Fruit fly (Drosophila melanogaster) whole organism, embryonic: ENCODE measurements around the gene CG12609.

ENCODE experiments used
- B-H1 ChIP-seq: fragments of 200-800 bp; sonication (Bioruptor generic); IDR thresholded peaks from 3 replicates; pipeline ENCODE4 v1.3.6; 2022; ENCODE audit warnings: missing biosample characterization, missing genetic modification characterization
- Bgb ChIP-seq: fragments of 200-800 bp; sonication (Bioruptor generic); IDR thresholded peaks from 2 replicates; pipeline ENCODE4 v1.3.6; 2022; ENCODE audit warnings: missing biosample characterization, missing genetic modification characterization; ENCODE audit not compliant: partially characterized antibody
- Bteb2 ChIP-seq: fragments of 200-800 bp; sonication (Bioruptor generic); optimal IDR thresholded peaks from 2 replicates; lab custom pipeline; 2016; ENCODE audit warnings: missing biosample characterization, missing genetic modification characterization
- CG10267 ChIP-seq: fragments of 200-800 bp; sonication (Bioruptor generic); optimal IDR thresholded peaks from 2 replicates; lab custom pipeline; 2018; ENCODE audit warnings: missing biosample characterization, mild to moderate bottlenecking, missing genetic modification characterization, moderate library complexity
- CG10366 ChIP-seq: fragments of 200-800 bp; sonication (Bioruptor generic); IDR thresholded peaks from 2 replicates; pipeline ENCODE4 v1.3.6; 2022; ENCODE audit warnings: missing biosample characterization, missing genetic modification characterization
- CG11456 ChIP-seq: fragments of 200-800 bp; sonication (Bioruptor generic); IDR thresholded peaks from 3 replicates; pipeline ENCODE4 v1.3.6; 2022; ENCODE audit warnings: missing biosample characterization, missing genetic modification characterization
- CG12071 ChIP-seq: fragments of 200-800 bp; sonication (Bioruptor generic); optimal IDR thresholded peaks from 3 replicates; lab custom pipeline; 2018; ENCODE audit warnings: missing biosample characterization, mild to moderate bottlenecking, missing genetic modification characterization
- CG17328 ChIP-seq: fragments of 200-800 bp; sonication (Bioruptor generic); IDR thresholded peaks from 2 replicates; pipeline ENCODE4 v1.3.6; 2022; ENCODE audit warnings: missing biosample characterization, missing genetic modification characterization
- CG17359 ChIP-seq: fragments of 200-800 bp; sonication (Bioruptor generic); optimal IDR thresholded peaks from 3 replicates; lab custom pipeline; 2018; ENCODE audit warnings: missing biosample characterization, mild to moderate bottlenecking, missing genetic modification characterization, moderate library complexity
- CG17912 ChIP-seq: fragments of 200-800 bp; sonication (Bioruptor generic); optimal IDR thresholded peaks from 2 replicates; lab custom pipeline; 2018; ENCODE audit warnings: missing biosample characterization, mild to moderate bottlenecking, missing genetic modification characterization
- CG31224 ChIP-seq: fragments of 200-800 bp; sonication (Bioruptor generic); IDR thresholded peaks from 2 replicates; pipeline ENCODE4 v1.3.6; 2022; ENCODE audit warnings: missing biosample characterization, missing genetic modification characterization
- CG31441 ChIP-seq: fragments of 200-800 bp; sonication (Bioruptor generic); IDR thresholded peaks from 2 replicates; pipeline ENCODE4 v1.3.6; 2022; ENCODE audit warnings: missing biosample characterization, missing genetic modification characterization
- CG32532 ChIP-seq: fragments of 200-800 bp; sonication (Bioruptor generic); IDR thresholded peaks from 2 replicates; pipeline ENCODE4 v1.3.6; 2022; ENCODE audit warnings: missing biosample characterization, missing genetic modification characterization
- CG34422 ChIP-seq: fragments of 200-800 bp; sonication (Bioruptor generic); IDR thresholded peaks from 3 replicates; pipeline ENCODE4 v1.3.6; 2022; ENCODE audit warnings: missing biosample characterization, missing genetic modification characterization
- CG4404 ChIP-seq: fragments of 200-800 bp; sonication (Bioruptor generic); IDR thresholded peaks from 2 replicates; pipeline ENCODE4 v1.3.6; 2022; ENCODE audit warnings: missing biosample characterization, missing genetic modification characterization
- CG4854 ChIP-seq: fragments of 200-800 bp; sonication (Bioruptor generic); optimal IDR thresholded peaks from 2 replicates; lab custom pipeline; 2016; ENCODE audit warnings: missing biosample characterization, missing genetic modification characterization, inconsistent platforms
- CG6272 ChIP-seq: fragments of 200-800 bp; sonication (Bioruptor generic); IDR thresholded peaks from 2 replicates; pipeline ENCODE4 v1.3.6; 2022; ENCODE audit warnings: missing biosample characterization, missing genetic modification characterization
- CG6654 ChIP-seq: fragments of 200-800 bp; sonication (Bioruptor generic); optimal IDR thresholded peaks from 2 replicates; lab custom pipeline; 2017; ENCODE audit warnings: missing biosample characterization, mild to moderate bottlenecking, missing genetic modification characterization
- CG6791 ChIP-seq: fragments of 200-800 bp; sonication (Bioruptor generic); IDR thresholded peaks from 3 replicates; pipeline ENCODE4 v1.3.6; 2022; ENCODE audit warnings: missing biosample characterization, missing genetic modification characterization; ENCODE audit not compliant: partially characterized antibody
- CG7839 ChIP-seq: fragments of 200-800 bp; sonication (Bioruptor generic); optimal IDR thresholded peaks from 3 replicates; lab custom pipeline; 2018; ENCODE audit warnings: missing biosample characterization, mild to moderate bottlenecking, missing genetic modification characterization, moderate library complexity
- CG9817 ChIP-seq: fragments of 200-800 bp; sonication (Bioruptor generic); optimal IDR thresholded peaks from 2 replicates; lab custom pipeline; 2018; ENCODE audit warnings: missing biosample characterization, mild to moderate bottlenecking, missing genetic modification characterization, moderate library complexity
- CoRest ChIP-seq: fragments of 200-800 bp; sonication (Bioruptor generic); optimal IDR thresholded peaks from 3 replicates; lab custom pipeline; 2018; ENCODE audit warnings: missing biosample characterization, mild to moderate bottlenecking, missing genetic modification characterization, moderate library complexity
- Dad ChIP-seq: fragments of 200-800 bp; sonication (Bioruptor generic); optimal IDR thresholded peaks from 3 replicates; lab custom pipeline; 2016; ENCODE audit warnings: missing biosample characterization, missing genetic modification characterization
- ERR ChIP-seq: fragments of 200-800 bp; sonication (Bioruptor generic); optimal IDR thresholded peaks from 2 replicates; lab custom pipeline; 2016; ENCODE audit warnings: missing biosample characterization, missing genetic modification characterization
- Gug ChIP-seq: fragments of 200-800 bp; sonication (Bioruptor generic); IDR thresholded peaks from 4 replicates; pipeline ENCODE4 v1.3.6; 2022; ENCODE audit warnings: missing biosample characterization, missing genetic modification characterization
- Hey ChIP-seq: fragments of 200-800 bp; sonication (Bioruptor generic); optimal IDR thresholded peaks from 3 replicates; lab custom pipeline; 2018; ENCODE audit warnings: missing biosample characterization, mild to moderate bottlenecking, missing genetic modification characterization
- Nf-YC ChIP-seq: fragments of 200-800 bp; optimal IDR thresholded peaks from 3 replicates; lab custom pipeline; 2019; ENCODE audit warnings: missing biosample characterization, mild to moderate bottlenecking, missing genetic modification characterization, moderate library complexity
- Ravus ChIP-seq: fragments of 200-800 bp; sonication (Bioruptor generic); IDR thresholded peaks from 2 replicates; pipeline ENCODE4 v1.3.6; 2022; ENCODE audit warnings: missing biosample characterization, missing genetic modification characterization
- Sin3A ChIP-seq: fragments of >200 bp; optimal IDR thresholded peaks from 2 replicates; lab custom pipeline; 2018
- YL-1 ChIP-seq: fragments of 200-800 bp; sonication (Bioruptor generic); optimal IDR thresholded peaks from 3 replicates; lab custom pipeline; 2017; ENCODE audit warnings: missing biosample characterization, mild to moderate bottlenecking, missing genetic modification characterization
- ac ChIP-seq: fragments of 200-800 bp; sonication (Bioruptor generic); optimal IDR thresholded peaks from 3 replicates; lab custom pipeline; 2017; ENCODE audit warnings: missing biosample characterization, mild to moderate bottlenecking, missing genetic modification characterization
- ato ChIP-seq: fragments of 200-800 bp; sonication (Bioruptor generic); IDR thresholded peaks from 2 replicates; pipeline ENCODE4 v1.3.6; 2022; ENCODE audit warnings: missing biosample characterization, missing genetic modification characterization; ENCODE audit not compliant: partially characterized antibody
- croc ChIP-seq: fragments of 200-800 bp; sonication (Bioruptor generic); conservative IDR thresholded peaks from 3 replicates; pipeline ENCODE4 v1.3.6; 2022; ENCODE audit warnings: missing biosample characterization, missing genetic modification characterization
- cwo ChIP-seq: fragments of 200-800 bp; sonication (Bioruptor generic); optimal IDR thresholded peaks from 3 replicates; lab custom pipeline; 2017; ENCODE audit warnings: missing biosample characterization, missing genetic modification characterization, mild to moderate bottlenecking, moderate library complexity, missing genetic modification reagents
- emc ChIP-seq: fragments of 200-800 bp; sonication (Bioruptor generic); optimal IDR thresholded peaks from 2 replicates; lab custom pipeline; 2016; ENCODE audit warnings: missing biosample characterization, missing genetic modification characterization
- grau ChIP-seq: fragments of 200-800 bp; optimal IDR thresholded peaks from 3 replicates; lab custom pipeline; 2019; ENCODE audit warnings: missing biosample characterization, mild to moderate bottlenecking, missing genetic modification characterization, moderate library complexity
- gsb ChIP-seq: fragments of 200-800 bp; sonication (Bioruptor generic); IDR thresholded peaks from 2 replicates; pipeline ENCODE4 v1.3.6; 2022; ENCODE audit warnings: missing biosample characterization, missing genetic modification characterization
- hbn ChIP-seq: fragments of 200-800 bp; sonication (Bioruptor generic); IDR thresholded peaks from 2 replicates; pipeline ENCODE4 v1.3.6; 2022; ENCODE audit warnings: missing biosample characterization, missing genetic modification characterization; ENCODE audit not compliant: partially characterized antibody
- ind ChIP-seq: fragments of 200-800 bp; sonication (Bioruptor generic); optimal IDR thresholded peaks from 3 replicates; lab custom pipeline; 2016; ENCODE audit warnings: missing biosample characterization, missing genetic modification characterization
- otp ChIP-seq: fragments of 200-800 bp; sonication (Bioruptor generic); IDR thresholded peaks from 3 replicates; pipeline ENCODE4, ENCODE4 v1.3.6; 2022; ENCODE audit warnings: missing biosample characterization, missing genetic modification characterization
- pfk ChIP-seq: fragments of 200-800 bp; sonication (Bioruptor generic); optimal IDR thresholded peaks from 2 replicates; lab custom pipeline; 2018; ENCODE audit warnings: missing biosample characterization, mild to moderate bottlenecking, missing genetic modification characterization, moderate library complexity
- sens ChIP-seq: fragments of 200-800 bp; sonication (Bioruptor generic); peaks from one replicate; lab custom pipeline; 2016; ENCODE audit warnings: missing biosample characterization, missing genetic modification characterization
- tna ChIP-seq: fragments of 200-800 bp; sonication (Bioruptor generic); IDR thresholded peaks from 2 replicates; pipeline ENCODE4 v1.3.6; 2022; ENCODE audit warnings: missing biosample characterization, missing genetic modification characterization; ENCODE audit not compliant: partially characterized antibody
- zen ChIP-seq: fragments of 200-800 bp; sonication (Bioruptor generic); optimal IDR thresholded peaks from 3 replicates; lab custom pipeline; 2018; ENCODE audit warnings: missing biosample characterization, mild to moderate bottlenecking, missing genetic modification characterization, moderate library complexity
- zfh1 ChIP-seq: fragments of 200-800 bp; sonication (Bioruptor generic); IDR thresholded peaks from 3 replicates; pipeline ENCODE4 v1.3.6; 2022; ENCODE audit warnings: missing biosample characterization, missing genetic modification characterization

The CG12609 gene

DNA sequence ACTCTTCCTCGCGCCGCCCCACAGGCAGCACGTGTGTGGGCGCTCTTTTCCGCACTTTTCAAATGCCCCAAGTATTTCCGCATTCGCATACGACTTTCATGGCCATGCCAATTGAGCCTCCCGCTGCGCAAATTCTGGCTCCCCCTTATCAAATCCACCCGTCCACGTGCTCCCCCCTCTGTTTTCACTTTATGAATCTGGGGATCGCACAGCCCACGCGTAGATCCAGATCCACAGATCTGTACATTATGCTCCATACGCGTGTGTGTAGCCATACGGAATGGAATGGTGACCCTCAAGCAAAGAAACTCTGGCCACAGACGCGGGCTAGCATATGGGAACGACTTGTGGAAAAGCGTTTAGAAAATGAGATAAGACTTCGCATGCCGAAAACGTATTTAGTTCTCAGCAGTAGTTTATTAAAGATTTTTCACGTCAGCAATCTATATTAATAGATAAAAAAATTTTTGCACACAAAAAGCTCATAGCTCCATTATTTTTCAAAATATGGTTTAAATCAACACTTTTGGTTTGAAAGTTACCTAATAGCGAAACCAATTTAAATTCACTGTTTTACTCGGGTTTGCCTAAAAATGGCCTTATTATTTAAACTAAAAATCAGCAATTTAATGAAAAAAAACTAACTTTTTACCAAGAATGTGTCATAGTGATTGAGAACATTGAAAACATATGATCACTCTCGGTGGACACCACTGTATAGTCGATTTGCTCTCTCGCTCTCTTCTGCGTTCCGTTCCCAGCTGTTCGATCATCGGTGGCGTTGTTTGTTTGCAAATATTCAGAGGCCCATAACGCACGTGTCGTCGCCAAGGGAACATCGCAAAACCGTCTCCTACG, 41.5 kb upstream of the CG12609 start (continued):
- peak; percentile 30; the same call in 1 of the 2 replicates for TF ChIP-seq CG4404 (GFP tag; lab: Robert Waterston, UW)
- TF ChIP-seq CG31441 (GFP tag; lab: Robert Waterston, UW), result peak; percentile 64; the same call in 1 of the 2 replicates
- TF ChIP-seq CG34422 (GFP tag; lab: Robert Waterston, UW), result no peak
- TF ChIP-seq Bgb (GFP tag; lab: Robert Waterston, UW), result 0 out of 2 replicates have a peak, but pooled peaks have one; percentile 14
- TF ChIP-seq CG6791 (GFP tag; lab: Robert Waterston, UW), result no peak
- TF ChIP-seq gsb (GFP tag; lab: Robert Waterston, UW), result no peak
- TF ChIP-seq tna (GFP tag; lab: Robert Waterston, UW), result no peak
- TF ChIP-seq CG17328, result no peak
- peak; percentile 19 for TF ChIP-seq CG10267 (tag; lab: Kevin White, UChicago)
- no peak for TF ChIP-seq CG10366 (GFP tag; lab: Robert Waterston, UW)
- TF ChIP-seq CG7839 (tag; lab: Kevin White, UChicago), result peak; percentile 79
- no peak for TF ChIP-seq ato (GFP tag; lab: Robert Waterston, UW)
- no peak for TF ChIP-seq otp
- TF ChIP-seq CG17912 (GFP tag; lab: Kevin White, UChicago), result no peak
- peak; percentile 23 for TF ChIP-seq CG6654 (GFP tag; lab: Kevin White, UChicago)
- peak; percentile 24 for TF ChIP-seq ERR (GFP tag; lab: Kevin White, UChicago)
- TF ChIP-seq YL-1, result peak; percentile 11
- TF ChIP-seq emc (GFP tag; lab: Kevin White, UChicago), result no peak
- TF ChIP-seq zfh1 (GFP tag; lab: Robert Waterston, UW), result no peak
- peak; percentile 12; the same call in 1 of the 2 replicates for TF ChIP-seq CG31224
- TF ChIP-seq cwo (GFP tag; lab: Kevin White, UChicago), result peak; percentile 51
- peak; percentile 46 for TF ChIP-seq ind (GFP tag; lab: Kevin White, UChicago)
- TF ChIP-seq CG11456 (GFP tag; lab: Robert Waterston, UW), result peak; percentile 52; the same call in 1 of the 3 replicates
- no peak for TF ChIP-seq Sin3A (lab: Kevin White, UChicago)
- TF ChIP-seq Dad, result peak; percentile 31
- TF ChIP-seq CG6272 (GFP tag; lab: Robert Waterston, UW), result peak; percentile 34; the same call in 1 of the 2 replicates
- peak; percentile 80 for TF ChIP-seq pfk
- peak; percentile 47 for TF ChIP-seq CG9817 (tag; lab: Kevin White, UChicago)
- TF ChIP-seq zen (tag; lab: Kevin White, UChicago), result peak; percentile 38
- TF ChIP-seq CG17359 (tag; lab: Kevin White, UChicago), result peak; percentile 29
- TF ChIP-seq ac (GFP tag; lab: Kevin White, UChicago), result no peak
- peak; percentile 21 for TF ChIP-seq CG4854 (GFP tag; lab: Kevin White, UChicago)
- TF ChIP-seq B-H1 (GFP tag; lab: Robert Waterston, UW), result no peak
- no peak for TF ChIP-seq CG12071 (GFP tag; lab: Kevin White, UChicago)
- TF ChIP-seq sens (GFP tag; lab: Kevin White, UChicago), result peak; percentile 94
- TF ChIP-seq Ravus (GFP tag; lab: Robert Waterston, UW), result no peak
- peak; percentile 6 for TF ChIP-seq Hey
- TF ChIP-seq CoRest (tag; lab: Kevin White, UChicago), result peak; percentile 72
- peak; percentile 59 for TF ChIP-seq CG32532 (GFP tag; lab: Robert Waterston, UW)
- TF ChIP-seq Nf-YC (tag; lab: Kevin White, UChicago), result peak; percentile 51
- TF ChIP-seq hbn (GFP tag; lab: Robert Waterston, UW), result no peak
- no peak for TF ChIP-seq Bteb2
- peak; percentile 67 for TF ChIP-seq grau (tag; lab: Kevin White, UChicago)
- TF ChIP-seq croc, result no peak
- TF ChIP-seq Gug (GFP tag; lab: Robert Waterston, UW), result peak; percentile 49; the same call in 1 of the 4 replicates
